Worm (Caenorhabditis elegans): ENCODE measurements around the gene F27B3.8.

The F27B3.8 gene

ce11 chrIII:6603185-6603584, 23.7 kb downstream of the F27B3.8 start:
- TF ChIP-seq sea-1 (GFP tag; conservative IDR thresholded peaks at IDR 0.05) (no peak), hmbx-1 (tag; optimal IDR thresholded peaks at IDR 0.05) (no peak), ceh-13 (GFP tag; optimal IDR thresholded peaks at IDR 0.05) (no peak), tra-4 (tag; optimal IDR thresholded peaks at IDR 0.05) (no peak), tbx-37 (GFP tag; conservative IDR thresholded peaks at IDR 0.05) (no peak)

DNA sequence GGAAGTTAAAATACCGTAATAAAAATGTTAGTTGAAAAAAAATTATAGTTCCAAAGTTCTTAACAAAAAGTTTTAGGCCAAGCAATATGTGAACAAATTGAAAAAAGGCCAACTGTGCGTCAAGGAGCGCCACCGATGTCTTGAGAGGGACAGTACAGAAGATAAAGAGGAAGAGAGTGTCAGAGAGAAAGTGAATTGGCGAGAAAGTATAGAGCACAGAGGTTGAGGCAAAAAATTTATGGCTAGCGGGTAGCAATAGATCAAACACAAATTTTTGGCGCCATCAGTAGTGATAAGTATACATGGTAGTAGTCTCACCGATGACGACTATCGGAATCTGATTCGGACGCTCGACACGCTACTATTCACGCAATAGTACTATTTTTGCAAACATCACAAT, 24.8 kb downstream of the F27B3.8 start:
- no peak for TF ChIP-seq pes-1 (GFP tag; IDR thresholded peaks at IDR 0.05)
- no peak for TF ChIP-seq scrt-1 (GFP tag; IDR thresholded peaks at IDR 0.05)
- no peak for TF ChIP-seq B0310.2 (tag; optimal IDR thresholded peaks at IDR 0.05)
- no peak for TF ChIP-seq ama-1 (optimal IDR thresholded peaks at IDR 0.05)
- TF ChIP-seq sea-1 (GFP tag; conservative IDR thresholded peaks at IDR 0.05): no peak
- TF ChIP-seq tbx-11 (GFP tag; IDR thresholded peaks at IDR 0.05): no peak
- no peak for TF ChIP-seq aly-1 (tag; optimal IDR thresholded peaks at IDR 0.05)
- no peak for TF ChIP-seq F13C5.2 (tag; optimal IDR thresholded peaks at IDR 0.05)
- no peak for TF ChIP-seq hnd-1 (tag; optimal IDR thresholded peaks at IDR 0.05)
- no peak for TF ChIP-seq ceh-36 (tag; optimal IDR thresholded peaks at IDR 0.05)
- TF ChIP-seq tra-4 (tag; optimal IDR thresholded peaks at IDR 0.05): no peak
- TF ChIP-seq ceh-13 (GFP tag; optimal IDR thresholded peaks at IDR 0.05): no peak
- no peak for TF ChIP-seq ets-7 (tag; optimal IDR thresholded peaks at IDR 0.05)
- no peak for TF ChIP-seq tbx-37 (GFP tag; conservative IDR thresholded peaks at IDR 0.05)
- no peak for TF ChIP-seq hmg-4 (GFP tag; optimal IDR thresholded peaks at IDR 0.05)
- TF ChIP-seq hmbx-1 (tag; optimal IDR thresholded peaks at IDR 0.05): no peak
- TF ChIP-seq flt-1 (GFP tag; IDR thresholded peaks at IDR 0.05): no peak

- no peak for TF ChIP-seq tra-4 (tag; optimal IDR thresholded peaks at IDR 0.05)
- no peak for TF ChIP-seq ets-7 (tag; optimal IDR thresholded peaks at IDR 0.05)
- TF ChIP-seq hmbx-1 (tag; optimal IDR thresholded peaks at IDR 0.05): no peak
Measured at ce11 chrIII:6605442-6605992, 26.0 kb downstream of the F27B3.8 start.

DNA sequence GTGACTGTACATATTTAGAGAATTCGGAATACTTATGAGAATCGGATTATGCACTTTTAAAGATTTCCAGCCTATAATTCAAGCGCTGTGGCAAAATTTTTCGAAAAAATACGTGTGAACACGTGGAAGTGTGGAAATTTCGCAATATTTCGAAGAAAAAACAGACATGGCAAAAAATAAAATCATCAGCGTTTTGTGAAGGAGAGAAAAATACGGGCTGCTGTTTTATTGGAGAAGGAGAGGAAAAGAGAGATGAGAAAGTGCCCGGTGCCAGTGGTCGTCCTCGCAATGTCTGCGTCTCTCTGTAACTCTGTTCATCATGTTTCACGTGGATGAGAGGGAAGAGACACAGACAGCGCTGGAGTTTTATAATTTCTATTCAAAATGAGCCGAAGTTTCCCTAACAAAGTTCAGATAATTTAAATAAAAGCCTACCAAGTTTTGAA, 26.5 kb downstream of the F27B3.8 start:
- TF ChIP-seq tbx-37 (GFP tag; conservative IDR thresholded peaks at IDR 0.05): no peak
- peak; percentile 34 for TF ChIP-seq F13C5.2 (tag; optimal IDR thresholded peaks at IDR 0.05)
- no peak for TF ChIP-seq tra-4 (tag; optimal IDR thresholded peaks at IDR 0.05)

DNA sequence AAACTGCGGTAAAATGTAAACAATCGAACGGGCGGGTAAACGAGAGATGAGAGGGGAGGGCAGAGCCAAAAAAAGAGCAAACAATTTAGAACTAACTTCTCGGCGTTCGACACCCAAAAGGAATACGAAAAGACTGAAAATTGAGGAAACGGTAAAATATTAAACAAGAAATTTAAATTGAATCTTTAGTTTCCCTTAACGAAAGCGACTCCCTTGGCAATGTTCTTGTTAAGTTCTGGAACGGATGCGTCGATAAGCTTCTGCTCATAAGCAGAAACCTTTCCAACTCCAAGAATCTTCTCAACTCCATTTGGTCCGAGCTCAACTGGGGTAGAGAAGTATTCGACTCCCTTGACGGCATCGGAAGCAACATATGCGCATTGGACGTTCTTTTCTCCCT, 27.1 kb downstream of the F27B3.8 start:
- TF ChIP-seq scrt-1 (GFP tag; IDR thresholded peaks at IDR 0.05): no peak
- TF ChIP-seq ama-1 (optimal IDR thresholded peaks at IDR 0.05): no peak
- TF ChIP-seq hmbx-1 (tag; optimal IDR thresholded peaks at IDR 0.05): no peak
- no peak for TF ChIP-seq tra-4 (tag; optimal IDR thresholded peaks at IDR 0.05)
- no peak for TF ChIP-seq B0310.2 (tag; optimal IDR thresholded peaks at IDR 0.05)
- no peak for TF ChIP-seq F13C5.2 (tag; optimal IDR thresholded peaks at IDR 0.05)
- TF ChIP-seq aly-1 (tag; optimal IDR thresholded peaks at IDR 0.05): no peak

DNA sequence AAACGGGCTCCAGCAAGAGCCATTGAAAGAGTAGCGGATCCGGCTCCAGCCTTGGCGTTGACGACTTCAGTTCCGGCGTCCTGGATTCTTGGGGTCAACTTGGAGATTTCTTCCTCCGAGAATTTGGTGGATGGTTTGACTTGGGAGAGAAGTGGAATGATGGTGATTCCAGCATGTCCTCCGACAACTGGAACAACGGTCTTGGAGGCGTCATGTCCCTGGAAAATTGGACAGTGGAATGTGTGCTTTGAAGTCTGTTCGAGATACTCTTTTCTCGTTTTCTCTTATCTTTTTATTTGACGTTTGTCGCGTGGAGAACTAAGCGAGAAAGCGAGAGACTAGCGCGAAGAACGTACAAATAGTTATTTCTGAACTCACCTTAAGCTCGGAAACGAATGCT, 27.6 kb downstream of the F27B3.8 start:
- TF ChIP-seq tbx-37 (GFP tag; conservative IDR thresholded peaks at IDR 0.05) (no peak), aly-1 (tag; optimal IDR thresholded peaks at IDR 0.05) (no peak), tbx-11 (GFP tag; IDR thresholded peaks at IDR 0.05) (no peak), sea-1 (GFP tag; conservative IDR thresholded peaks at IDR 0.05) (no peak), B0310.2 (tag; optimal IDR thresholded peaks at IDR 0.05) (no peak), scrt-1 (GFP tag; IDR thresholded peaks at IDR 0.05) (no peak)

DNA sequence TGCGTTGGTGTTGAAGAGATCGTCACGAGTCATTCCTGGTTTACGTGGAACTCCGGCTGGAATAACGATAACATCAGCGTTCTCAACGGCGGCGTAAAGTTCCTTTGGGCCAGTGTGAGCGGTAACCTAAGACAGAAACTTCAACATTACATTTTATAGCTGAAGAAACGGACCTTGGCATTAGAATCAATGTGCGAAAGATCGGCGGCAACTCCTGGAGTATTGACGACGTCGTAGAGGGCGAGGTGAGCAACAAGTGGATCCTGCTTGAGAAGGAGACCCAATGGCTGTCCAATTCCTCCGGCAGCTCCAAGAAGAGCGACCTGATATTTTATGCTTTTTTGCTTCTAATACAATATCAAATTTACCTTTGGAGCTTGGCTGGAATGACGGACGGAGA, 28.1 kb downstream of the F27B3.8 start:
- TF ChIP-seq F13C5.2 (tag; optimal IDR thresholded peaks at IDR 0.05): no peak

DNA sequence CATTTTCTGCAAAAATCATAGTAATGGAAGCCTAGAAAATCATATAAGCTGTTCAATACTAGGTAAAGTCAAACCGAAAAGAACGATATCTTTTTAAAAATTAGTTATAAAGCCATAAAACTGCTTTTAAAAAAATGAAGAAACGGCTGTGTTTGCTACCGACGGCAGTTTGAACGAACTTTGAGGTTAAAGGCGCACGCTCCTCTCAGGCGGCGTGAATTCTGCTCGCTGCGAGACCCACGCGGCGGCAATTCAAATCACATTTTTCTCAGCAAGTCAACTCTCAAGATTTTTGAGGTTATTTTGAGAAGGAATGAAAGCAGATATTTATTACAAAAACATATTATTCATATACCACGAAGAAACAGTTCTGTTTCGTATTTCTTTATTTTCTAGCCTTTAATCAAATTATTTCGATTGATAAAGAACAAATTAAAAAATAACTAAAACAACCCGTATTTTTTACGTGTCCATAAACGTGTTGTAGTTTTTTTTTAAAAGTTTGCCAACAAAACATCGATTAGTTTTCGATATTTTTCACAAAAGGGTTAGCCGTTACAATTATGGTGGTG, 28.7 kb downstream of the F27B3.8 start, which contains the start of the genes mdh-2 and F20H11.4:
TSS of gene mdh-2 (minus strand) at position 6 of the 572 bp plus-strand sequence.
TSS of gene F20H11.4 (plus strand) at position 522 of the 572 bp plus-strand sequence.
- TF ChIP-seq ets-7 (tag; optimal IDR thresholded peaks at IDR 0.05) (no peak), ceh-36 (tag; optimal IDR thresholded peaks at IDR 0.05) (no peak), tbx-37 (GFP tag; conservative IDR thresholded peaks at IDR 0.05) (no peak), aly-1 (tag; optimal IDR thresholded peaks at IDR 0.05) (no peak), scrt-1 (GFP tag; IDR thresholded peaks at IDR 0.05) (no peak), hmbx-1 (tag; optimal IDR thresholded peaks at IDR 0.05) (no peak), F13C5.2 (tag; optimal IDR thresholded peaks at IDR 0.05) (no peak), sea-1 (GFP tag; conservative IDR thresholded peaks at IDR 0.05) (no peak), hmg-4 (GFP tag; optimal IDR thresholded peaks at IDR 0.05) (no peak), ama-1 (optimal IDR thresholded peaks at IDR 0.05) (no peak), tra-4 (tag; optimal IDR thresholded peaks at IDR 0.05) (no peak), pes-1 (GFP tag; IDR thresholded peaks at IDR 0.05) (no peak), ceh-13 (GFP tag; optimal IDR thresholded peaks at IDR 0.05) (no peak), B0310.2 (tag; optimal IDR thresholded peaks at IDR 0.05) (no peak)

ce11 chrIII:6610522-6610921, 31.0 kb downstream of the F27B3.8 start, which contains the start of gene srh-40:
Gene srh-40 (plus strand): TSS chrIII:6610822.
- no peak for TF ChIP-seq hnd-1 (tag; optimal IDR thresholded peaks at IDR 0.05)
- TF ChIP-seq F13C5.2 (tag; optimal IDR thresholded peaks at IDR 0.05): no peak
- TF ChIP-seq flt-1 (GFP tag; IDR thresholded peaks at IDR 0.05): no peak
- no peak for TF ChIP-seq scrt-1 (GFP tag; IDR thresholded peaks at IDR 0.05)
- TF ChIP-seq aly-1 (tag; optimal IDR thresholded peaks at IDR 0.05): no peak
- no peak for TF ChIP-seq ama-1 (optimal IDR thresholded peaks at IDR 0.05)
- TF ChIP-seq ceh-13 (GFP tag; optimal IDR thresholded peaks at IDR 0.05): no peak
- no peak for TF ChIP-seq tbx-11 (GFP tag; IDR thresholded peaks at IDR 0.05)
- TF ChIP-seq hmbx-1 (tag; optimal IDR thresholded peaks at IDR 0.05): no peak
- no peak for TF ChIP-seq tbx-37 (GFP tag; conservative IDR thresholded peaks at IDR 0.05)
- TF ChIP-seq ceh-36 (tag; optimal IDR thresholded peaks at IDR 0.05): no peak
- TF ChIP-seq B0310.2 (tag; optimal IDR thresholded peaks at IDR 0.05): no peak
- no peak for TF ChIP-seq ets-7 (tag; optimal IDR thresholded peaks at IDR 0.05)
- no peak for TF ChIP-seq hmg-4 (GFP tag; optimal IDR thresholded peaks at IDR 0.05)
- no peak for TF ChIP-seq pes-1 (GFP tag; IDR thresholded peaks at IDR 0.05)
- no peak for TF ChIP-seq sea-1 (GFP tag; conservative IDR thresholded peaks at IDR 0.05)
- no peak for TF ChIP-seq tra-4 (tag; optimal IDR thresholded peaks at IDR 0.05)

Measured in whole organism, early embryonic.